Fruit fly (Drosophila melanogaster) whole organism, adult: ENCODE results near the gene Ugt36E1.

Experiments used
- CG7045 ChIP-seq: fragments of 200-800 bp; sonication (Bioruptor generic); optimal IDR thresholded peaks from 2 replicates; lab custom pipeline; 2017; ENCODE audit warnings: missing biosample characterization, mild to moderate bottlenecking, missing genetic modification characterization
- kay ChIP-seq: fragments of 200-800 bp; sonication (Bioruptor generic); peaks from one replicate; lab custom pipeline; 2016; ENCODE audit warnings: missing biosample characterization, missing genetic modification characterization, borderline replicate concordance

DNA sequence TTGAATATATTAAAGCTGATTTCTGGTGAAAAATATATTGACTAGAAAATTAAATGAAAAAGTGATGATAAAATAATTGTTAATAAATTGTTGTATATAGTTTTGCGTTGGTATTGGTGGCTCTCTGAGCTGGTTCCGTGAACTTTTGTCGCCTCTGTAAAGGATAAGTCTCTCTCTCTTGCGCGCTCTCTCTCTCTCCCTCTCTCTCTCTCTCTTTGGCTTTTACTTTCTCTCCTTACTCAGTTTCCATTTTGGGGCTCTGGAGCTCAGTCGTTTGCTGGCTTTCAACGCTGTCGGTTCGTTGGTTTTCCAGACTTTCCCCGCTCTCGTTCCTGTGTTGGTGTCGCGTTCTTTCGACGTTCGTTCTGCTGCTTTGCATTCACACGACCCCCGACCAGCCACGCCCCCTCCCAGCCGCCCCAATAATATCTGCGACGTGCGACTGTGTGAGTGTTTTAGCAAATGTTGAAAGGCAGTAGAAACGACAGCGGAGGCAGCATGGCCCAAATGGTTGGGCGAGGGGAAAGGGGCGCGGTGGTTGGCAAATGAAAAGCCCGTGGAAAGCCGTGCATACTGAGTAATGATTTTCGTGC, 18.4 kb downstream of the Ugt36E1 start, which contains the start of gene CG17321:
- TF ChIP-seq kay (GFP tag; lab: Kevin White, UChicago), result no peak
- TF ChIP-seq CG7045 (GFP tag; lab: Kevin White, UChicago), result no peak
